Fruit fly (Drosophila melanogaster): ENCODE results near the gene SNF4Agamma.
A peak's percentile ranks its signal among the peaks of the same experiment; 100 is the strongest.

Gene SNF4Agamma

dm6 chr3R:21127352-21127985 is 13.1 kb upstream of the SNF4Agamma start, which contains the start of the genes slmb and CG5793 (continued):
- TF ChIP-seq fd96Cb (tag; optimal IDR thresholded peaks at IDR 0.05) (peak; percentile 15), dimm (GFP tag; IDR thresholded peaks at IDR 0.05) (no peak), cato (GFP tag; optimal IDR thresholded peaks at IDR 0.05; ENCODE audit: borderline replicate concordance) (no peak), tin (GFP tag; optimal IDR thresholded peaks at IDR 0.05) (peak; percentile 52), fd102C (GFP tag; optimal IDR thresholded peaks at IDR 0.05) (peak; percentile 46), Lim3 (GFP tag; IDR thresholded peaks at IDR 0.05) (no peak), cwo (GFP tag; optimal IDR thresholded peaks at IDR 0.05) (no peak), toy (GFP tag; IDR thresholded peaks at IDR 0.05) (no peak), Tbp (GFP tag; optimal IDR thresholded peaks at IDR 0.05) (no peak), ems (GFP tag; optimal IDR thresholded peaks at IDR 0.05) (peak; percentile 31), Lpt (GFP tag; optimal IDR thresholded peaks at IDR 0.05) (no peak), Spps (tag; optimal IDR thresholded peaks at IDR 0.05) (no peak), B-H1 (GFP tag; IDR thresholded peaks at IDR 0.05) (no peak), fu2 (GFP tag; optimal IDR thresholded peaks at IDR 0.05) (peak; percentile 38), Fer2 (tag; optimal IDR thresholded peaks at IDR 0.05) (no peak), CG1603 (tag; optimal IDR thresholded peaks at IDR 0.05) (peak; percentile 82), CG7963 (GFP tag; IDR thresholded peaks at IDR 0.05; ENCODE audit: partially characterized antibody) (peak; percentile 41; the same call in 1 of the 3 replicates), Eip74EF (GFP tag; optimal IDR thresholded peaks at IDR 0.05) (no peak), lilli (GFP tag; optimal IDR thresholded peaks at IDR 0.05) (peak; percentile 35), so (GFP tag; IDR thresholded peaks at IDR 0.05) (no peak), CHES-1-like (GFP tag; optimal IDR thresholded peaks at IDR 0.05) (peak; percentile 74), CG10543 (GFP tag; optimal IDR thresholded peaks at IDR 0.05) (peak; percentile 53), Sin3A (optimal IDR thresholded peaks at IDR 0.05) (peak; percentile 94), kni (GFP tag; optimal IDR thresholded peaks at IDR 0.05) (peak; percentile 45), CG8089 (GFP tag; optimal IDR thresholded peaks at IDR 0.05) (peak; percentile 20), CG4854 (GFP tag; optimal IDR thresholded peaks at IDR 0.05) (no peak), CG14441 (GFP tag; IDR thresholded peaks at IDR 0.05) (peak; percentile 46; the same call in 1 of the 2 replicates), chif (GFP tag; optimal IDR thresholded peaks at IDR 0.05) (peak in 1 of 2 experiments; percentile 3), NC2β (GFP tag; optimal IDR thresholded peaks at IDR 0.05) (peak; percentile 29), sens-2 (GFP tag; IDR thresholded peaks at IDR 0.05) (no peak), Atf-2 (GFP tag; optimal IDR thresholded peaks at IDR 0.05) (peak; percentile 43), CG15479 (GFP tag; optimal IDR thresholded peaks at IDR 0.05) (peak; percentile 0), Jarid2 (GFP tag; optimal IDR thresholded peaks at IDR 0.05) (no peak), D (optimal IDR thresholded peaks at IDR 0.05) (no peak), D (GFP tag; optimal IDR thresholded peaks at IDR 0.05) (no peak), CG34224 (GFP tag; IDR thresholded peaks at IDR 0.05; ENCODE audit: partially characterized antibody) (peak; percentile 45; the same call in 1 of the 3 replicates), cad (GFP tag; optimal IDR thresholded peaks at IDR 0.05) (no peak), CG10959 (GFP tag; IDR thresholded peaks at IDR 0.05) (no peak), repo (GFP tag; optimal IDR thresholded peaks at IDR 0.05) (no peak), grau (tag; optimal IDR thresholded peaks at IDR 0.05) (peak; percentile 37), CG1233 (GFP tag; optimal IDR thresholded peaks at IDR 0.05) (peak; percentile 36), az2 (GFP tag; optimal IDR thresholded peaks at IDR 0.05) (peak; percentile 31), CG14667 (GFP tag; IDR thresholded peaks at IDR 0.05) (no peak), tup (GFP tag; optimal IDR thresholded peaks at IDR 0.05) (no peak), ranshi (GFP tag; IDR thresholded peaks at IDR 0.05) (no peak), nau (GFP tag; optimal IDR thresholded peaks at IDR 0.05) (no peak), CG15073 (GFP tag; optimal IDR thresholded peaks at IDR 0.05) (no peak), twi (tag; optimal IDR thresholded peaks at IDR 0.05) (no peak), HHEX (GFP tag; optimal IDR thresholded peaks at IDR 0.05) (peak; percentile 3), nom (GFP tag; optimal IDR thresholded peaks at IDR 0.05) (no peak), gce (GFP tag; IDR thresholded peaks at IDR 0.05) (no peak)
